Fruit fly (Drosophila melanogaster) whole organism, embryonic: ENCODE results near the gene mia.

Source experiments
- ATbp ChIP-seq: fragments of 200-800 bp; sonication (Bioruptor generic); optimal IDR thresholded peaks from 2 replicates; lab custom pipeline; 2017; ENCODE audit warnings: missing biosample characterization, mild to moderate bottlenecking, missing genetic modification characterization, missing genetic modification reagents
- CG11085 ChIP-seq: fragments of 200-800 bp; sonication (Bioruptor generic); IDR thresholded peaks from 2 replicates; pipeline ENCODE4 v1.3.6; 2022; ENCODE audit warnings: missing biosample characterization, missing genetic modification characterization
- CG12659 ChIP-seq: fragments of 200-800 bp; sonication (Bioruptor generic); optimal IDR thresholded peaks from 3 replicates; lab custom pipeline; 2017; ENCODE audit warnings: mild to moderate bottlenecking, missing biosample characterization, missing genetic modification reagents, missing genetic modification characterization
- CG15269 ChIP-seq: fragments of 200-800 bp; sonication (Bioruptor generic); optimal IDR thresholded peaks from 2 replicates; lab custom pipeline; 2018; ENCODE audit warnings: missing biosample characterization, mild to moderate bottlenecking, missing genetic modification characterization, moderate library complexity
- CG15479 ChIP-seq: fragments of 200-800 bp; sonication (Bioruptor generic); optimal IDR thresholded peaks from 3 replicates; lab custom pipeline; 2019; ENCODE audit warnings: missing biosample characterization, mild to moderate bottlenecking, missing genetic modification characterization, moderate library complexity
- CG16813 ChIP-seq: fragments of 200-800 bp; sonication (Bioruptor generic); IDR thresholded peaks from 3 replicates; pipeline ENCODE4 v1.3.6; 2022; ENCODE audit warnings: missing biosample characterization, missing genetic modification characterization; ENCODE audit not compliant: partially characterized antibody
- CG17361 ChIP-seq: fragments of 200-800 bp; sonication (Bioruptor generic); IDR thresholded peaks from 3 replicates; pipeline ENCODE4 v1.3.6; 2022; ENCODE audit warnings: missing biosample characterization, missing genetic modification characterization
- CG17385 ChIP-seq: fragments of 200-800 bp; sonication (Bioruptor generic); optimal IDR thresholded peaks from 3 replicates; lab custom pipeline; 2018; ENCODE audit warnings: missing biosample characterization, mild to moderate bottlenecking, missing genetic modification characterization
- CG4360 ChIP-seq: fragments of 200-800 bp; sonication (Bioruptor generic); IDR thresholded peaks from 2 replicates; pipeline ENCODE4 v1.3.6; 2022; ENCODE audit warnings: missing biosample characterization, missing genetic modification characterization
- CG6175 ChIP-seq: fragments of 200-800 bp; sonication (Bioruptor generic); IDR thresholded peaks from 3 replicates; pipeline ENCODE4 v1.3.6; 2022; ENCODE audit warnings: missing biosample characterization, missing genetic modification characterization
- CG6272 ChIP-seq: fragments of 200-800 bp; sonication (Bioruptor generic); IDR thresholded peaks from 2 replicates; pipeline ENCODE4 v1.3.6; 2022; ENCODE audit warnings: missing biosample characterization, missing genetic modification characterization
- CG6689 ChIP-seq: fragments of 200-800 bp; sonication (Bioruptor generic); IDR thresholded peaks from 2 replicates; pipeline ENCODE4 v1.3.6; 2022; ENCODE audit warnings: missing biosample characterization, missing genetic modification characterization
- CG7357 ChIP-seq: fragments of 200-800 bp; sonication (Bioruptor generic); IDR thresholded peaks from 3 replicates; pipeline ENCODE4 v1.3.6; 2022; ENCODE audit warnings: missing biosample characterization, missing genetic modification characterization
- CG7786 ChIP-seq: fragments of 200-800 bp; sonication (Bioruptor generic); optimal IDR thresholded peaks from 2 replicates; lab custom pipeline; 2016; ENCODE audit warnings: missing biosample characterization, missing genetic modification characterization
- CG8290 ChIP-seq, 3 experiments: fragments of 200-800 bp; sonication (Bioruptor generic); optimal IDR thresholded peaks; 2 replicates each; lab custom pipeline; 2016 to 2019; ENCODE audit warnings: missing biosample characterization in 3 of 3, missing genetic modification characterization in 3 of 3, mild to moderate bottlenecking in 2 of 3, moderate library complexity in 1 of 3
- CG8359 ChIP-seq: fragments of 200-800 bp; sonication (Bioruptor generic); optimal IDR thresholded peaks from 2 replicates; lab custom pipeline; 2017; ENCODE audit warnings: missing biosample characterization, mild to moderate bottlenecking, missing genetic modification characterization, borderline replicate concordance
- CG9932 ChIP-seq: fragments of 200-800 bp; sonication (Bioruptor generic); IDR thresholded peaks from 2 replicates; pipeline ENCODE4 v1.3.6; 2022; ENCODE audit warnings: missing biosample characterization, missing genetic modification characterization
- Dll ChIP-seq: fragments of 200-800 bp; sonication (Bioruptor generic); IDR thresholded peaks from 4 replicates; pipeline ENCODE4 v1.3.6; 2022; ENCODE audit warnings: missing biosample characterization, missing genetic modification characterization; ENCODE audit not compliant: partially characterized antibody
- Dref ChIP-seq: fragments of 200-800 bp; sonication (Bioruptor generic); IDR thresholded peaks from 2 replicates; pipeline ENCODE4 v1.3.6; 2022; ENCODE audit warnings: missing biosample characterization, missing genetic modification characterization
- E2f2 ChIP-seq: fragments of 200-800 bp; sonication (Bioruptor generic); IDR thresholded peaks from 2 replicates; pipeline ENCODE4 v1.3.6; 2022; ENCODE audit warnings: missing biosample characterization, missing genetic modification characterization
- Elba2 ChIP-seq: fragments of 200-800 bp; sonication (Bioruptor generic); optimal IDR thresholded peaks from 3 replicates; lab custom pipeline; 2016; ENCODE audit warnings: missing biosample characterization, missing genetic modification characterization
- HLHmδ ChIP-seq: fragments of 200-800 bp; sonication (Bioruptor generic); optimal IDR thresholded peaks from 2 replicates; lab custom pipeline; 2018; ENCODE audit warnings: missing biosample characterization, mild to moderate bottlenecking, missing genetic modification characterization, moderate library complexity
- HmgZ ChIP-seq: fragments of 200-800 bp; sonication (Bioruptor generic); optimal IDR thresholded peaks from 2 replicates; lab custom pipeline; 2018; ENCODE audit warnings: missing biosample characterization, mild to moderate bottlenecking, missing genetic modification characterization
- Hr78 ChIP-seq, 2 experiments: fragments of 200-800 bp in 1 of 2; fragments of >200 bp in 1 of 2; sonication (Bioruptor generic) in 1 of 2; optimal IDR thresholded peaks; 2 replicates each; lab custom pipeline; 2017 to 2019; ENCODE audit warnings: missing biosample characterization in 2 of 2, missing genetic modification characterization in 2 of 2, mild to moderate bottlenecking in 1 of 2, moderate library complexity in 1 of 2
- Jarid2 ChIP-seq: fragments of 200-800 bp; sonication (Bioruptor generic); optimal IDR thresholded peaks from 3 replicates; lab custom pipeline; 2017; ENCODE audit warnings: mild to moderate bottlenecking, missing biosample characterization, missing genetic modification reagents, missing genetic modification characterization
- Mrtf ChIP-seq: fragments of 200-800 bp; sonication (Bioruptor generic); IDR thresholded peaks from 3 replicates; pipeline ENCODE4 v1.3.6; 2022; ENCODE audit warnings: missing biosample characterization, missing genetic modification characterization
- Myb ChIP-seq: fragments of 200-800 bp; sonication (Bioruptor generic); optimal IDR thresholded peaks from 2 replicates; lab custom pipeline; 2016; ENCODE audit warnings: missing biosample characterization, missing genetic modification characterization
- YL-1 ChIP-seq: fragments of 200-800 bp; sonication (Bioruptor generic); optimal IDR thresholded peaks from 3 replicates; lab custom pipeline; 2017; ENCODE audit warnings: missing biosample characterization, mild to moderate bottlenecking, missing genetic modification characterization
- al ChIP-seq: fragments of 200-800 bp; sonication (Bioruptor generic); IDR thresholded peaks from 2 replicates; pipeline ENCODE4 v1.3.6; 2022; ENCODE audit warnings: missing biosample characterization, missing genetic modification characterization
- amos ChIP-seq: fragments of 200-800 bp; sonication (Bioruptor generic); IDR thresholded peaks from 2 replicates; pipeline ENCODE4 v1.3.6; 2022; ENCODE audit warnings: missing biosample characterization, missing genetic modification characterization; ENCODE audit not compliant: partially characterized antibody
- btn ChIP-seq: fragments of 200-800 bp; sonication (Bioruptor generic); optimal IDR thresholded peaks from 2 replicates; lab custom pipeline; 2016; ENCODE audit warnings: missing biosample characterization, missing genetic modification characterization
- cato ChIP-seq: fragments of 200-800 bp; sonication (Bioruptor generic); optimal IDR thresholded peaks from 2 replicates; lab custom pipeline; 2016; ENCODE audit warnings: missing biosample characterization, missing genetic modification characterization, borderline replicate concordance
- chn ChIP-seq: fragments of 200-800 bp; sonication (Bioruptor generic); optimal IDR thresholded peaks from 2 replicates; lab custom pipeline; 2016; ENCODE audit warnings: missing biosample characterization, missing genetic modification characterization
- ci ChIP-seq: fragments of 200-800 bp; sonication (Bioruptor generic); IDR thresholded peaks from 3 replicates; pipeline ENCODE4 v1.3.6; 2022; ENCODE audit warnings: missing biosample characterization, missing genetic modification characterization
- crp ChIP-seq, 2 experiments: fragments of 200-800 bp; sonication (Bioruptor generic); optimal IDR thresholded peaks; 2 replicates in 1 of 2; 3 replicates in 1 of 2; lab custom pipeline; 2017; ENCODE audit warnings: missing biosample characterization in 2 of 2, missing genetic modification characterization in 2 of 2, mild to moderate bottlenecking in 1 of 2, moderate library complexity in 1 of 2
- cwo ChIP-seq: fragments of 200-800 bp; sonication (Bioruptor generic); optimal IDR thresholded peaks from 3 replicates; lab custom pipeline; 2017; ENCODE audit warnings: missing biosample characterization, missing genetic modification characterization, mild to moderate bottlenecking, moderate library complexity, missing genetic modification reagents
- dysf ChIP-seq: fragments of 200-800 bp; sonication (Bioruptor generic); IDR thresholded peaks from 3 replicates; pipeline ENCODE4 v1.3.6; 2022; ENCODE audit warnings: missing biosample characterization, missing genetic modification characterization
- ftz-f1 ChIP-seq: fragments of 200-800 bp; sonication (Bioruptor generic); optimal IDR thresholded peaks from 2 replicates; lab custom pipeline; 2016; ENCODE audit warnings: missing biosample characterization, missing genetic modification characterization
- ham ChIP-seq: fragments of 200-800 bp; sonication (Bioruptor generic); IDR thresholded peaks from 2 replicates; pipeline ENCODE4 v1.3.6; 2022; ENCODE audit warnings: missing biosample characterization, missing genetic modification characterization
- jing ChIP-seq: fragments of 200-800 bp; sonication (Bioruptor generic); optimal IDR thresholded peaks from 2 replicates; lab custom pipeline; 2018; ENCODE audit warnings: missing biosample characterization, mild to moderate bottlenecking, missing genetic modification characterization
- lab ChIP-seq: fragments of 200-800 bp; sonication (Bioruptor generic); optimal IDR thresholded peaks from 3 replicates; lab custom pipeline; 2017; ENCODE audit warnings: missing biosample characterization, missing genetic modification characterization, mild to moderate bottlenecking, moderate library complexity, missing genetic modification reagents
- odd ChIP-seq: fragments of 200-800 bp; sonication (Bioruptor generic); optimal IDR thresholded peaks from 2 replicates; lab custom pipeline; 2017; ENCODE audit warnings: missing biosample characterization, mild to moderate bottlenecking, missing genetic modification characterization
- onecut ChIP-seq: fragments of 200-800 bp; sonication (Bioruptor generic); IDR thresholded peaks from 2 replicates; pipeline ENCODE4 v1.3.6; 2022; ENCODE audit warnings: missing biosample characterization, missing genetic modification characterization
- sens ChIP-seq: fragments of 200-800 bp; sonication (Bioruptor generic); peaks from one replicate; lab custom pipeline; 2016; ENCODE audit warnings: missing biosample characterization, missing genetic modification characterization
- vfl ChIP-seq: fragments of 200-800 bp; sonication (Bioruptor generic); optimal IDR thresholded peaks from 2 replicates; lab custom pipeline; 2016; ENCODE audit warnings: missing biosample characterization, missing genetic modification characterization
- vvl ChIP-seq: fragments of 200-800 bp; sonication (Bioruptor generic); IDR thresholded peaks from 2 replicates; pipeline ENCODE4 v1.3.6; 2022; ENCODE audit warnings: missing biosample characterization, missing genetic modification characterization
- zfh2 ChIP-seq: fragments of 200-800 bp; sonication (Bioruptor generic); optimal IDR thresholded peaks from 2 replicates; lab custom pipeline; 2016; ENCODE audit warnings: missing biosample characterization, missing genetic modification characterization

mia gene

DNA sequence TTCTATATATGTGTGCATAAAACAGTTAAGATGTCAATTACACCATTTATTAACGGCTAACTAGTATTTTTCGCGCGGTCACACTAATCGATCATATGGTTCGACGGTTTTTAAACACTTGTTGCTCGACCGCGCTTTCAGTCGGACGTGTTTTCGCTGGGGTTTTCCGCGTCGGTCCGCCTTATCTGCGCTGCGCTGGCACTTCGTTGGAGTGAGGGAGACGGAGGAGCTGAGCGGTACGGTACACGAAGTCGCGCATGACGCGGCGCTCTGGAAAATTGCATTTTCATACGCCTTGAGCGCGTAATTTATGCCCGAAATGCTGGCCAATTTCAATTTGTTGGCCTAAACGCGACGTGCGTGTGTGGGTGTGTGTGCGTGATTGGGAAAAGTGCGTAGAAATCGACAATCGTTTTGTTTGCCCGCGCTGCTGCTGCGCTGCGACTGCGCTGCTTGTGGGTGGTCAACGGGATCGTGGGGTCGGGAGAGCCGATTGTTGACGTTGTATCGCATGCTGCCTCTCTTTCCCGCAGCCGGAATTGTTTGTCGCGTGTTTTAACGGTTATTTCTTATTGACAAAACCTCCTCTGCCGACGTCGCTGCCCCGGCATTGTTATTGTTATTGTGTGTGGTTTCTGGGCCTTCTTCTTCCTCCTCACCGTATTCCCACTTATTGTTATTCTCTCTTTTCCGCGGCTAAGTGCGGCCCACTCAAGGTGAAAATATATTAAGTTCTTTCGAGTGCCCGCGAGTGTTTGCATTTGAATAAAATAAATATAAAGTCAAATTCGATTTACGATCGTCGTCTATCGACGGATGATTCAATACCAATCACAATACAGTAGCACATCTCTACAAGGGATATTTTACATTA is 33.7 kb downstream of the mia start, which contains the start of gene Itpr:
Gene Itpr (plus strand): TSS at position 116 of the 874 bp plus-strand sequence.
- TF ChIP-seq CG6272 (0 out of 2 replicates have a peak, but pooled peaks have one; percentile 18), vvl (GFP tag; lab: Robert Waterston, UW) (peak; percentile 62), E2f2 (GFP tag; lab: Robert Waterston, UW) (peak; percentile 34; the same call in 1 of the 2 replicates), Hr78 (GFP tag; optimal IDR thresholded peaks at IDR 0.05; lab: Kevin White, UChicago) (peak in 1 of 2 experiments; percentile 75), lab (peak; percentile 22), CG9932 (GFP tag; lab: Robert Waterston, UW) (0 out of 2 replicates have a peak, but pooled peaks have one; percentile 16), cwo (peak; percentile 73), Elba2 (GFP tag; lab: Kevin White, UChicago) (peak; percentile 75), CG6175 (GFP tag; lab: Robert Waterston, UW) (no peak), Mrtf (GFP tag; lab: Robert Waterston, UW) (no peak), CG15479 (GFP tag; lab: Kevin White, UChicago) (peak; percentile 18), onecut (GFP tag; lab: Robert Waterston, UW) (0 out of 2 replicates have a peak, but pooled peaks have one; percentile 17), CG8290 (GFP tag; optimal IDR thresholded peaks at IDR 0.05; lab: Kevin White, UChicago) (no peak), CG8290 (tag; optimal IDR thresholded peaks at IDR 0.05; lab: Kevin White, UChicago) (no peak), sens (GFP tag; lab: Kevin White, UChicago) (peak; percentile 82), ham (GFP tag; lab: Robert Waterston, UW) (no peak), Dref (0 out of 2 replicates have a peak, but pooled peaks have one; percentile 23), CG7357 (no peak), YL-1 (GFP tag; lab: Kevin White, UChicago) (peak; percentile 33), zfh2 (GFP tag; lab: Kevin White, UChicago) (no peak), dysf (GFP tag; lab: Robert Waterston, UW) (0 out of 3 replicates have a peak, but pooled peaks have one; percentile 18), cato (GFP tag; lab: Kevin White, UChicago) (no peak), chn (GFP tag; lab: Kevin White, UChicago) (peak; percentile 25), Jarid2 (peak; percentile 87), CG7786 (GFP tag; lab: Kevin White, UChicago) (no peak), amos (GFP tag; lab: Robert Waterston, UW) (peak; percentile 50; the same call in 1 of the 2 replicates), Dll (GFP tag; lab: Robert Waterston, UW) (peak; percentile 54; the same call in 2 of the 4 replicates), jing (GFP tag; lab: Kevin White, UChicago) (no peak), CG8359 (GFP tag; lab: Kevin White, UChicago) (no peak), Myb (GFP tag; lab: Kevin White, UChicago) (peak; percentile 58), CG17385 (peak; percentile 69), btn (GFP tag; lab: Kevin White, UChicago) (no peak), ftz-f1 (GFP tag; lab: Kevin White, UChicago) (peak; percentile 31), crp (GFP tag; optimal IDR thresholded peaks at IDR 0.05; lab: Kevin White, UChicago) (no peak), odd (peak; percentile 9), CG6689 (GFP tag; lab: Robert Waterston, UW) (no peak), ATbp (GFP tag; lab: Kevin White, UChicago) (no peak), HmgZ (tag; lab: Kevin White, UChicago) (peak; percentile 28), CG4360 (GFP tag; lab: Robert Waterston, UW) (peak; percentile 9; the same call in 1 of the 2 replicates), CG17361 (GFP tag; lab: Robert Waterston, UW) (0 out of 3 replicates have a peak, but pooled peaks have one; percentile 12), CG16813 (GFP tag; lab: Robert Waterston, UW) (0 out of 3 replicates have a peak, but pooled peaks have one; percentile 12), CG12659 (peak; percentile 39), ci (GFP tag; lab: Robert Waterston, UW) (peak; percentile 62; the same call in 2 of the 3 replicates), vfl (GFP tag; lab: Kevin White, UChicago) (no peak), CG15269 (no peak), HLHmδ (GFP tag; lab: Kevin White, UChicago) (peak; percentile 55), al (GFP tag; lab: Robert Waterston, UW) (no peak), CG11085 (no peak)
